Worm (Caenorhabditis elegans) whole organism, early embryonic: ENCODE data around the gene hpo-34.

Experiments used
- F13C5.2 ChIP-seq: sonication (generic microtip); optimal IDR thresholded peaks from 2 replicates; lab custom pipeline; 2017; ENCODE audit warnings: mild to moderate bottlenecking, missing genetic modification characterization, inconsistent platforms, missing compliant biosample characterization
- aly-1 ChIP-seq: sonication (generic microtip); optimal IDR thresholded peaks from 2 replicates; lab custom pipeline; 2016; ENCODE audit warnings: missing genetic modification characterization, missing compliant biosample characterization
- ama-1 ChIP-seq: fragments of 150-350 bp; optimal IDR thresholded peaks from 2 replicates; lab custom pipeline; 2014
- ceh-13 ChIP-seq: fragments of 200-800 bp; sonication (Bioruptor generic); optimal IDR thresholded peaks from 2 replicates; lab custom pipeline; 2018; ENCODE audit warnings: mild to moderate bottlenecking, missing genetic modification characterization, missing compliant biosample characterization
- ceh-36 ChIP-seq: sonication (generic microtip); optimal IDR thresholded peaks from 2 replicates; lab custom pipeline; 2016; ENCODE audit warnings: missing genetic modification characterization, inconsistent platforms, missing compliant biosample characterization
- ets-7 ChIP-seq: sonication (generic microtip); optimal IDR thresholded peaks from 2 replicates; lab custom pipeline; 2016; ENCODE audit warnings: missing genotype, missing genetic modification characterization, missing compliant biosample characterization
- flt-1 ChIP-seq: fragments of 200-800 bp; sonication (Bioruptor generic); IDR thresholded peaks from 2 replicates; pipeline ENCODE4 v1.3.6; 2022; ENCODE audit warnings: missing genetic modification characterization, missing compliant biosample characterization
- hmbx-1 ChIP-seq: sonication (generic microtip); optimal IDR thresholded peaks from 2 replicates; lab custom pipeline; 2016; ENCODE audit warnings: mild to moderate bottlenecking, missing genetic modification characterization, missing compliant biosample characterization
- pes-1 ChIP-seq: fragments of 200-800 bp; sonication (Bioruptor generic); IDR thresholded peaks from 2 replicates; pipeline ENCODE4 v1.3.6; 2022; ENCODE audit warnings: missing genetic modification reagents, missing genetic modification characterization, missing compliant biosample characterization
- scrt-1 ChIP-seq: fragments of 200-800 bp; sonication (Bioruptor generic); IDR thresholded peaks from 2 replicates; pipeline ENCODE4 v1.3.6; 2022; ENCODE audit warnings: missing genetic modification characterization, missing compliant biosample characterization
- sea-1 ChIP-seq: fragments of 200-800 bp; sonication (Bioruptor generic); conservative IDR thresholded peaks from 2 replicates; pipeline ENCODE4 v1.3.6; 2022; ENCODE audit warnings: missing genetic modification characterization, missing compliant biosample characterization
- tbx-11 ChIP-seq: fragments of 200-800 bp; sonication (Bioruptor generic); IDR thresholded peaks from 2 replicates; pipeline ENCODE4 v1.3.6; 2022; ENCODE audit warnings: missing genetic modification characterization, missing compliant biosample characterization
- tbx-37 ChIP-seq: fragments of 200-800 bp; sonication (Bioruptor generic); conservative IDR thresholded peaks from 2 replicates; pipeline ENCODE4 v1.3.6; 2022; ENCODE audit warnings: missing genetic modification reagents, missing genetic modification characterization, missing compliant biosample characterization
- tra-4 ChIP-seq: sonication (generic microtip); optimal IDR thresholded peaks from 2 replicates; lab custom pipeline; 2017; ENCODE audit warnings: missing genetic modification characterization, missing compliant biosample characterization

- TF ChIP-seq ets-7 (tag; lab: Kevin White, UChicago) = no peak
- TF ChIP-seq F13C5.2 (tag; lab: Kevin White, UChicago) = no peak
- TF ChIP-seq ama-1 (lab: Kevin White, UChicago) = no peak
- no peak for TF ChIP-seq pes-1
- no peak for TF ChIP-seq sea-1
- no peak for TF ChIP-seq tbx-37 (GFP tag; lab: Robert Waterston, UW)
- no peak for TF ChIP-seq aly-1 (tag; lab: Kevin White, UChicago)
- no peak for TF ChIP-seq flt-1 (GFP tag; lab: Robert Waterston, UW)
- TF ChIP-seq scrt-1 (GFP tag; lab: Robert Waterston, UW) = no peak
- TF ChIP-seq ceh-13 (GFP tag; lab: Kevin White, UChicago) = no peak
- no peak for TF ChIP-seq tra-4 (tag; lab: Kevin White, UChicago)
- TF ChIP-seq hmbx-1 (tag; lab: Kevin White, UChicago) = no peak
- TF ChIP-seq tbx-11 (GFP tag; lab: Robert Waterston, UW) = no peak
- no peak for TF ChIP-seq ceh-36 (tag; lab: Kevin White, UChicago)
Measured at ce11 chrX:11498871-11499270, 20.0 kb downstream of the hpo-34 start.
